Fruit fly (Drosophila melanogaster): ENCODE results near the gene CG14313.
A peak's percentile ranks its signal among the peaks of the same experiment; 100 is the strongest.

Gene CG14313

dm6 chr3R:18183244-18183643 lies 8.5 kb downstream of the CG14313 start, which contains the start of gene cdm (continued):
- no peak for TF ChIP-seq CG8765 (GFP tag; IDR thresholded peaks at IDR 0.05)
- TF ChIP-seq CG13287 (GFP tag; IDR thresholded peaks at IDR 0.05; ENCODE audit: partially characterized antibody), result 0 out of 2 replicates have a peak, but pooled peaks have one; percentile 37
- peak; percentile 51 for TF ChIP-seq row (GFP tag; IDR thresholded peaks at IDR 0.05)
- no peak for TF ChIP-seq sr (GFP tag; IDR thresholded peaks at IDR 0.05)
- TF ChIP-seq Fer3 (tag; optimal IDR thresholded peaks at IDR 0.05), result no peak
- peak; percentile 4 for TF ChIP-seq HmgZ (tag; optimal IDR thresholded peaks at IDR 0.05)
- TF ChIP-seq al (GFP tag; IDR thresholded peaks at IDR 0.05), result no peak
- TF ChIP-seq Awh (GFP tag; IDR thresholded peaks at IDR 0.05), result no peak
- TF ChIP-seq hb (GFP tag; IDR thresholded peaks at IDR 0.05; ENCODE audit: partially characterized antibody), result no peak
- peak; percentile 19 for TF ChIP-seq CG17186 (GFP tag; optimal IDR thresholded peaks at IDR 0.05)
- peak; percentile 22; the same call in 1 of the 3 replicates for TF ChIP-seq CG34224 (GFP tag; IDR thresholded peaks at IDR 0.05; ENCODE audit: partially characterized antibody)
- peak; percentile 88 for TF ChIP-seq E2f2 (GFP tag; IDR thresholded peaks at IDR 0.05)
- TF ChIP-seq gem (tag; optimal IDR thresholded peaks at IDR 0.05), result no peak
- TF ChIP-seq Sin3A (optimal IDR thresholded peaks at IDR 0.05), result no peak
- TF ChIP-seq Dp (GFP tag; optimal IDR thresholded peaks at IDR 0.05), result peak; percentile 82
- peak; percentile 86 for TF ChIP-seq stwl (tag; optimal IDR thresholded peaks at IDR 0.05)
- no peak for TF ChIP-seq Fer1 (GFP tag; optimal IDR thresholded peaks at IDR 0.05)
- peak; percentile 27; the same call in 1 of the 2 replicates for TF ChIP-seq sna (GFP tag; IDR thresholded peaks at IDR 0.05; ENCODE audit: partially characterized antibody)
- TF ChIP-seq CG12299 (tag; optimal IDR thresholded peaks at IDR 0.05), result no peak
- no peak for TF ChIP-seq yki (optimal IDR thresholded peaks at IDR 0.05)
- no peak for TF ChIP-seq CG9215 (GFP tag; IDR thresholded peaks at IDR 0.05)
- TF ChIP-seq Fer2 (tag; optimal IDR thresholded peaks at IDR 0.05), result no peak
- no peak for TF ChIP-seq Taf1 (GFP tag; IDR thresholded peaks at IDR 0.05)
- TF ChIP-seq ken (GFP tag; IDR thresholded peaks at IDR 0.05), result 0 out of 3 replicates have a peak, but pooled peaks have one; percentile 32
- 0 out of 2 replicates have a peak, but pooled peaks have one; percentile 3 for TF ChIP-seq amos (GFP tag; IDR thresholded peaks at IDR 0.05; ENCODE audit: partially characterized antibody)
- no peak for TF ChIP-seq CG43689 (GFP tag; IDR thresholded peaks at IDR 0.05)
- peak; percentile 62 for TF ChIP-seq ewg (GFP tag; optimal IDR thresholded peaks at IDR 0.05)
- peak; percentile 31; the same call in 1 of the 2 replicates for TF ChIP-seq Dref (GFP tag; IDR thresholded peaks at IDR 0.05)
- TF ChIP-seq Sox100B (GFP tag; optimal IDR thresholded peaks at IDR 0.05), result no peak
- no peak for TF ChIP-seq CG2202 (tag; optimal IDR thresholded peaks at IDR 0.05)
- TF ChIP-seq H2.0 (GFP tag; IDR thresholded peaks at IDR 0.05), result no peak
- TF ChIP-seq rib (GFP tag; IDR thresholded peaks at IDR 0.05), result peak; percentile 3; the same call in 1 of the 2 replicates
- TF ChIP-seq CG7745 (tag; optimal IDR thresholded peaks at IDR 0.05), result no peak
- TF ChIP-seq so (GFP tag; IDR thresholded peaks at IDR 0.05), result no peak
- TF ChIP-seq bbx (GFP tag; IDR thresholded peaks at IDR 0.05; ENCODE audit: partially characterized antibody), result peak; percentile 16; the same call in 1 of the 2 replicates
- TF ChIP-seq Bgb (GFP tag; IDR thresholded peaks at IDR 0.05; ENCODE audit: partially characterized antibody), result peak; percentile 42; the same call in 1 of the 2 replicates
- TF ChIP-seq Asciz (GFP tag; optimal IDR thresholded peaks at IDR 0.05), result no peak
- peak; percentile 42; the same call in 1 of the 2 replicates for TF ChIP-seq seq (GFP tag; IDR thresholded peaks at IDR 0.05)
- TF ChIP-seq ftz-f1 (GFP tag; optimal IDR thresholded peaks at IDR 0.05), result no peak
- peak; percentile 71; the same call in 1 of the 2 replicates for TF ChIP-seq E2f1 (GFP tag; IDR thresholded peaks at IDR 0.05)
- TF ChIP-seq chinmo (GFP tag; IDR thresholded peaks at IDR 0.05; ENCODE audit: partially characterized antibody), result no peak
- TF ChIP-seq Hey (tag; optimal IDR thresholded peaks at IDR 0.05), result no peak
- peak; percentile 49 for TF ChIP-seq CG4617 (GFP tag; optimal IDR thresholded peaks at IDR 0.05; ENCODE audit: borderline replicate concordance)
- TF ChIP-seq CG7786 (GFP tag; optimal IDR thresholded peaks at IDR 0.05), result no peak
- no peak for TF ChIP-seq chif (GFP tag; optimal IDR thresholded peaks at IDR 0.05)
- no peak for TF ChIP-seq dmrt11E (tag; optimal IDR thresholded peaks at IDR 0.05)
- peak; percentile 0 for TF ChIP-seq Lhr (GFP tag; optimal IDR thresholded peaks at IDR 0.05)
- peak; percentile 20 for TF ChIP-seq sens (GFP tag)
- TF ChIP-seq CG2199 (GFP tag; IDR thresholded peaks at IDR 0.05), result 0 out of 3 replicates have a peak, but pooled peaks have one; percentile 37
- no peak for TF ChIP-seq CG12769 (tag; optimal IDR thresholded peaks at IDR 0.05)
- TF ChIP-seq CG2116 (GFP tag; optimal IDR thresholded peaks at IDR 0.05), result peak; percentile 27
